Worm (Caenorhabditis elegans) whole organism, L1 larva: ENCODE measurements around the gene dod-21.

Experiments used
- C04F5.9 ChIP-seq: sonication (generic microtip); optimal IDR thresholded peaks from 2 replicates; lab custom pipeline; 2016; ENCODE audit warnings: missing genetic modification characterization, missing compliant biosample characterization
- C34B4.2 ChIP-seq: sonication (generic microtip); optimal IDR thresholded peaks from 2 replicates; lab custom pipeline; 2017; ENCODE audit warnings: mild to moderate bottlenecking, missing genetic modification characterization, missing compliant biosample characterization
- F16B12.6 ChIP-seq: fragments of 150-350 bp; optimal IDR thresholded peaks from 2 replicates; lab custom pipeline; 2014; ENCODE audit warnings: missing biosample characterization, missing genetic modification characterization
- Y116A8C.19 ChIP-seq: sonication (generic microtip); optimal IDR thresholded peaks from 2 replicates; lab custom pipeline; 2016; ENCODE audit warnings: missing compliant biosample characterization, missing genetic modification characterization, borderline replicate concordance
- alr-1 ChIP-seq: fragments of 200-800 bp; sonication (Bioruptor generic); optimal IDR thresholded peaks from 2 replicates; lab custom pipeline; 2018; ENCODE audit warnings: borderline replicate concordance, mild to moderate bottlenecking, missing genetic modification characterization, missing compliant biosample characterization
- blmp-1 ChIP-seq: fragments of 150-350 bp; optimal IDR thresholded peaks from 2 replicates; lab custom pipeline; 2014; ENCODE audit warnings: missing biosample characterization, missing genetic modification characterization
- ceh-63 ChIP-seq: fragments of 200-800 bp; sonication (Bioruptor generic); optimal IDR thresholded peaks from 2 replicates; lab custom pipeline; 2018; ENCODE audit warnings: mild to moderate bottlenecking, missing genetic modification characterization, missing compliant biosample characterization
- ceh-88 ChIP-seq: fragments of 200-800 bp; sonication (Bioruptor generic); IDR thresholded peaks from 2 replicates; pipeline ENCODE4 v1.3.6; 2022; ENCODE audit warnings: missing genetic modification characterization, missing compliant biosample characterization
- dpl-1 ChIP-seq, 3 experiments: fragments of 150-350 bp in 2 of 3; sonication (generic microtip) in 1 of 3; optimal IDR thresholded peaks; 2 replicates each; lab custom pipeline; 2014 to 2017; ENCODE audit warnings: missing biosample characterization in 3 of 3, missing genetic modification characterization in 3 of 3, missing genetic modification reagents in 3 of 3
- efl-1 ChIP-seq, 4 experiments: fragments of 150-350 bp; optimal IDR thresholded peaks in 3 of 4; peaks in 1 of 4; 1 replicate in 1 of 4; 2 replicates in 3 of 4; lab custom pipeline; 2014; ENCODE audit warnings: missing biosample characterization in 2 of 4, missing genetic modification characterization in 2 of 4, missing genetic modification reagents in 2 of 4
- efl-3 ChIP-seq: fragments of 200-800 bp; sonication (Bioruptor generic); optimal IDR thresholded peaks from 2 replicates; lab custom pipeline; 2018; ENCODE audit warnings: mild to moderate bottlenecking, missing genetic modification characterization, missing compliant biosample characterization
- elt-2 ChIP-seq: sonication (generic microtip); optimal IDR thresholded peaks from 2 replicates; lab custom pipeline; 2016; ENCODE audit warnings: missing genetic modification characterization, mild to moderate bottlenecking, inconsistent platforms, missing compliant biosample characterization, missing genetic modification reagents
- ets-5 ChIP-seq: fragments of 200-800 bp; sonication (Bioruptor generic); IDR thresholded peaks from 2 replicates; pipeline ENCODE4 v1.3.6; 2022; ENCODE audit warnings: missing genetic modification characterization, missing compliant biosample characterization
- fkh-10 ChIP-seq: sonication (generic microtip); optimal IDR thresholded peaks from 2 replicates; lab custom pipeline; 2017; ENCODE audit warnings: missing biosample characterization, missing genetic modification reagents, missing genetic modification characterization
- fkh-8 ChIP-seq: sonication (generic microtip); optimal IDR thresholded peaks from 2 replicates; lab custom pipeline; 2016; ENCODE audit warnings: mild to moderate bottlenecking, missing genetic modification characterization, missing compliant biosample characterization
- hlh-17 ChIP-seq: fragments of 200-800 bp; sonication (Bioruptor generic); optimal IDR thresholded peaks from 2 replicates; lab custom pipeline; 2018; ENCODE audit warnings: missing genetic modification characterization, mild to moderate bottlenecking, missing compliant biosample characterization, moderate library complexity, borderline replicate concordance
- hlh-4 ChIP-seq: sonication (generic microtip); optimal IDR thresholded peaks from 2 replicates; lab custom pipeline; 2016; ENCODE audit warnings: mild to moderate bottlenecking, missing genetic modification characterization, missing compliant biosample characterization
- isw-1 ChIP-seq: fragments of 200-800 bp; sonication (Bioruptor generic); IDR thresholded peaks from 2 replicates; pipeline ENCODE4 v1.3.6; 2022; ENCODE audit warnings: missing genetic modification characterization, missing compliant biosample characterization
- jun-1 ChIP-seq: fragments of 150-350 bp; optimal IDR thresholded peaks from 2 replicates; lab custom pipeline; 2014; ENCODE audit warnings: missing biosample characterization, missing genetic modification reagents, missing genetic modification characterization
- lin-13 ChIP-seq: fragments of 150-350 bp; optimal IDR thresholded peaks from 2 replicates; lab custom pipeline; 2014; ENCODE audit warnings: missing biosample characterization, missing genetic modification reagents, missing genetic modification characterization
- lin-14 ChIP-seq: fragments of 200-800 bp; sonication (Bioruptor generic); optimal IDR thresholded peaks from 2 replicates; lab custom pipeline; 2018; ENCODE audit warnings: mild to moderate bottlenecking, missing genetic modification characterization, moderate library complexity, missing compliant biosample characterization
- lin-15B ChIP-seq: fragments of 150-350 bp; sonication (generic microtip); optimal IDR thresholded peaks from 3 replicates; lab custom pipeline; 2014; ENCODE audit warnings: missing biosample characterization, missing genetic modification characterization
- lir-3 ChIP-seq: sonication (generic microtip); optimal IDR thresholded peaks from 2 replicates; lab custom pipeline; 2016; ENCODE audit warnings: mild to moderate bottlenecking, missing genetic modification characterization, moderate library complexity, missing compliant biosample characterization; ENCODE audit not compliant: poor library complexity
- lsy-2 ChIP-seq, 2 experiments: fragments of 150-350 bp; optimal IDR thresholded peaks; 2 replicates each; lab custom pipeline; 2014; ENCODE audit warnings: missing biosample characterization in 2 of 2, missing genetic modification characterization in 2 of 2
- mab-9 ChIP-seq: fragments of 200-800 bp; sonication (Bioruptor generic); IDR thresholded peaks from 2 replicates; pipeline ENCODE4 v1.3.6; 2022; ENCODE audit warnings: missing genetic modification reagents, missing genetic modification characterization, missing compliant biosample characterization
- mdl-1 ChIP-seq, 2 experiments: fragments of 150-350 bp; optimal IDR thresholded peaks; 2 replicates each; lab custom pipeline; 2014 to 2017; ENCODE audit warnings: missing biosample characterization in 2 of 2, missing genetic modification characterization in 2 of 2, inconsistent platforms in 1 of 2
- nhr-11 ChIP-seq: fragments of 150-350 bp; optimal IDR thresholded peaks from 2 replicates; lab custom pipeline; 2014; ENCODE audit warnings: missing biosample characterization, missing genetic modification characterization
- nhr-20 ChIP-seq: sonication (generic microtip); optimal IDR thresholded peaks from 2 replicates; lab custom pipeline; 2016; ENCODE audit warnings: mild to moderate bottlenecking, missing genetic modification characterization, missing compliant biosample characterization
- nhr-71 ChIP-seq: sonication (generic microtip); optimal IDR thresholded peaks from 2 replicates; lab custom pipeline; 2016; ENCODE audit warnings: mild to moderate bottlenecking, missing genetic modification characterization, moderate library complexity, missing compliant biosample characterization
- nhr-77 ChIP-seq: fragments of 150-350 bp; optimal IDR thresholded peaks from 2 replicates; lab custom pipeline; 2014; ENCODE audit warnings: missing biosample characterization, missing genetic modification characterization
- nhr-90 ChIP-seq: sonication (generic microtip); optimal IDR thresholded peaks from 2 replicates; lab custom pipeline; 2016; ENCODE audit warnings: mild to moderate bottlenecking, missing genetic modification characterization, missing compliant biosample characterization; ENCODE audit not compliant: poor library complexity
- pqm-1 ChIP-seq: sonication (generic microtip); optimal IDR thresholded peaks from 3 replicates; lab custom pipeline; 2017; ENCODE audit warnings: missing biosample characterization, missing genetic modification characterization
- rnt-1 ChIP-seq: sonication (generic microtip); optimal IDR thresholded peaks from 2 replicates; lab custom pipeline; 2016; ENCODE audit warnings: mild to moderate bottlenecking, missing genetic modification characterization, moderate library complexity, missing compliant biosample characterization
- snu-23 ChIP-seq: sonication (generic microtip); optimal IDR thresholded peaks from 2 replicates; lab custom pipeline; 2016; ENCODE audit warnings: missing genetic modification characterization, missing compliant biosample characterization
- sox-4 ChIP-seq: sonication (generic microtip); optimal IDR thresholded peaks from 2 replicates; lab custom pipeline; 2016; ENCODE audit warnings: missing genetic modification characterization, missing compliant biosample characterization
- tbx-2 ChIP-seq: sonication (generic microtip); optimal IDR thresholded peaks from 2 replicates; lab custom pipeline; 2016; ENCODE audit warnings: missing genetic modification characterization, missing compliant biosample characterization
- tlp-1 ChIP-seq: fragments of 150-350 bp; optimal IDR thresholded peaks from 2 replicates; lab custom pipeline; 2014; ENCODE audit warnings: missing biosample characterization, missing genetic modification characterization
- unc-130 ChIP-seq: fragments of 150-350 bp; optimal IDR thresholded peaks from 2 replicates; lab custom pipeline; 2017; ENCODE audit warnings: missing biosample characterization, missing genetic modification characterization, inconsistent platforms
- unc-30 ChIP-seq: sonication (generic microtip); optimal IDR thresholded peaks from 2 replicates; lab custom pipeline; 2017; ENCODE audit warnings: missing biosample characterization, missing genetic modification characterization
- vab-15 ChIP-seq: sonication (generic microtip); optimal IDR thresholded peaks from 2 replicates; lab custom pipeline; 2017; ENCODE audit warnings: missing genotype, mild to moderate bottlenecking, missing genetic modification characterization, missing compliant biosample characterization
- zip-4 ChIP-seq: fragments of 200-800 bp; sonication (Bioruptor generic); optimal IDR thresholded peaks from 2 replicates; lab custom pipeline; 2018; ENCODE audit warnings: mild to moderate bottlenecking, missing genetic modification characterization, moderate library complexity, missing compliant biosample characterization

Gene dod-21

DNA sequence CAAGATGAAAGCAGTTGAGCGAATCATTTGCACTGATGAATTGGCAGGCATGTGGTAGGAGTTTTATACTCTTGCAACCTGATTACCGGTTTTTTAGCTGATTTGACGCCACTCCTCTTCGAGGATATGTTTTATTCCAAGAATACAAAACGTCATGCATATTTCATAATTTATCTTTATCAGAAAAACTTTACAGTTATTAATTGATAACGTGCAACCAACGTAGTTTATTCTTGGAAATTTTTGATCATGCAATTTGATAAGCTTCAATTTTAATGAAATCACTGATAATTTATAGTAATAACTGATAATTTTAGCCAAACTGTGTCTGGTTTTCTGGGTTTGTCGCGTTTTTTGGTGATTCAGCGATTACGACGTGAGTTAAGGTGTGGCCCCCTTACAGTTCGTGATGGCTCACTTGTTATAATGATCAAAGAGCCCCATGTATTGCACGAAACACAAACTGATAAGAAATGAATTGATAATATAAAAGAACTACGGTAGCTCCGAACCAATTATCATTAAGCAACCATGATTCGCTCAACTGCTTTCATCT, at the start of gene dod-21, which contains the start of gene cld-1:
dod-21 (plus strand) TSS at position 518 of the 556 bp plus-strand sequence.
cld-1 (minus strand) TSS at position 51 of the 556 bp plus-strand sequence.
- TF ChIP-seq rnt-1 (tag; lab: Kevin White, UChicago) (no peak), lin-13 (GFP tag; lab: Kevin White, UChicago) (no peak), F16B12.6 (no peak), sox-4 (no peak), nhr-77 (no peak), nhr-20 (peak; percentile 14), lin-15B (tag; lab: Kevin White, UChicago) (no peak), efl-3 (GFP tag; lab: Kevin White, UChicago) (no peak), isw-1 (GFP tag; lab: Robert Waterston, UW) (no peak), vab-15 (tag; lab: Kevin White, UChicago) (no peak), nhr-11 (no peak), tlp-1 (peak; percentile 66), lin-14 (no peak), efl-1 (optimal IDR thresholded peaks at IDR 0.05; lab: Kevin White, UChicago) (no peak), efl-1 (GFP tag; optimal IDR thresholded peaks at IDR 0.05 in 1 of 2; lab: Kevin White, UChicago) (no peak), nhr-71 (tag; lab: Kevin White, UChicago) (peak; percentile 40), nhr-90 (tag; lab: Kevin White, UChicago) (peak; percentile 28), C34B4.2 (tag; lab: Kevin White, UChicago) (no peak), tbx-2 (tag; lab: Kevin White, UChicago) (no peak), dpl-1 (GFP tag; optimal IDR thresholded peaks at IDR 0.05; lab: Kevin White, UChicago) (no peak), elt-2 (tag; lab: Kevin White, UChicago) (peak; percentile 100), pqm-1 (tag; lab: Kevin White, UChicago) (peak; percentile 5), ceh-63 (no peak)

DNA sequence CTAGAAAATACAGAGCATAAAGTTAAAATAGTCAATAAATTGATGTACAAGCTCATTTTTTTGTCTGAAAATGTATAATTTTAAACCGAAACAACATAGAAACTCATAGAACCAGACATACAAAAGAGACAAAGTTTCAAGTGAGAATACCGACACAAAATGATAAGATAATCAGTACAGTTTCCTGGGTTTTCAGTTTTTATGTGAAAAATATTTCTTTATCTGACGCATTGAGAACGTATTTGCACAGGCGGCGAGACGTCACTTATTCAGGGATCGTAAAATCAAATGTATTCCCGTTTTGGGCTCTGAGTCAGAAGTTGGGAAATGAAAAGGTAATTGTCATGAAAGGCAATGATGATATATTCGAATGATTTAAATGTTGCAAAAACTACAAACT, 46.1 kb upstream of the dod-21 start, which contains the start of gene K08D8.6:
K08D8.6 (minus strand) TSS at position 64 of the 400 bp plus-strand sequence.
- no peak for TF ChIP-seq lir-3 (tag; lab: Kevin White, UChicago)
- no peak for TF ChIP-seq mdl-1 (tag; optimal IDR thresholded peaks at IDR 0.05; lab: Kevin White, UChicago)
- peak; percentile 7 for TF ChIP-seq jun-1
- TF ChIP-seq pqm-1 (tag; lab: Kevin White, UChicago), result peak; percentile 78
- TF ChIP-seq elt-2 (tag; lab: Kevin White, UChicago), result peak; percentile 88
- no peak for TF ChIP-seq C04F5.9 (tag; lab: Kevin White, UChicago)
- TF ChIP-seq blmp-1 (tag; lab: Kevin White, UChicago), result no peak
- no peak for TF ChIP-seq alr-1 (tag; lab: Kevin White, UChicago)
- TF ChIP-seq efl-1 (optimal IDR thresholded peaks at IDR 0.05; lab: Kevin White, UChicago), result no peak
- TF ChIP-seq efl-1 (GFP tag; optimal IDR thresholded peaks at IDR 0.05 in 1 of 2; lab: Kevin White, UChicago), result peak in 1 of 2 experiments; percentile 30

DNA sequence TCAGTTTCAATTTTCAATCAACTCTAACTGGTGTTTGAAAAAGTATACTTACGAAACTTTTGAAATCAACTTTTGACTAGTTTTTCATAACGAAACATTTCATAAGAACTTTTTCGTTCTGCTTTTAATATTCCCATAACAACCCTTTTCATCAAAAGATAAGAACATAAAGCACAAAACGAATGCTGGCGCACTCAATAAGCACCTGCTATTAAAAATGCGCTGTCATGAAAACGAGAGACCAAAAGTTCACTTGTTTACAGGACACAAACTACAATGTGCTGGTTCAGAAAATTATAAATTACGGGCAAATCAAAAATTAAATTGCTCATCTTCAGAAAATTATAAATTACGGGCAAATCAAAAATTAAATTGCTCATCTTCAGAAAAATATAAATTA, 45.5 kb upstream of the dod-21 start:
- TF ChIP-seq lsy-2 (tag; optimal IDR thresholded peaks at IDR 0.05; lab: Kevin White, UChicago), result no peak
- TF ChIP-seq elt-2 (tag; lab: Kevin White, UChicago), result peak; percentile 17
- TF ChIP-seq unc-130 (tag; lab: Kevin White, UChicago), result no peak
- TF ChIP-seq, all 84 proteins: peak for 1

DNA sequence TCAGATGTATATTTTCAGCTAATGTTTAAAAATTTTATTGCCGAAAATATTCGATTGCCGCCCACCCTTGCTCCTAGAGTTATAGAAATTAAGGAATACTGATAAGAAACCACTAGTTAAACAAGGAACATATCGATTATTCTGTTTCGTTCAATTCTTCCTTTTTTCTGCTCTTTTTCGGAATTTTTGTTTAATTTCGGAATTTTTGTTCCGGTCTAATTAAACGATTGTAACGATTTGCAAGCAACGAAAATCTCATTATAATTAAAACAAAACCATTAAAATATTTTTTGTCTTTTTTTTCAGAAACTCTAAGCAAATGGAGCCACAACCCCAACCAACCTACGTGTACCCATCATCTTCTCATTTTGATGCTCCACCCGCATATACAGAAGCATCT, 44.3 kb upstream of the dod-21 start, which contains the start of gene K08D8.1:
K08D8.1 (plus strand) TSS at position 301 of the 400 bp plus-strand sequence.
- TF ChIP-seq lin-14, result no peak
- no peak for TF ChIP-seq snu-23 (GFP tag; lab: Kevin White, UChicago)
- no peak for TF ChIP-seq fkh-10
- no peak for TF ChIP-seq isw-1 (GFP tag; lab: Robert Waterston, UW)
- no peak for TF ChIP-seq sox-4
- TF ChIP-seq hlh-17 (GFP tag; lab: Kevin White, UChicago), result no peak
- no peak for TF ChIP-seq fkh-8
- TF ChIP-seq rnt-1 (tag; lab: Kevin White, UChicago), result no peak
- TF ChIP-seq tlp-1, result no peak
- no peak for TF ChIP-seq ceh-88 (GFP tag; lab: Robert Waterston, UW)
- no peak for TF ChIP-seq mab-9 (GFP tag; lab: Robert Waterston, UW)
- TF ChIP-seq unc-30 (tag; lab: Kevin White, UChicago), result no peak
- no peak for TF ChIP-seq hlh-4
- TF ChIP-seq Y116A8C.19, result no peak
- no peak for TF ChIP-seq zip-4 (GFP tag; lab: Kevin White, UChicago)
- no peak for TF ChIP-seq lir-3 (tag; lab: Kevin White, UChicago)
- no peak for TF ChIP-seq lsy-2 (tag; optimal IDR thresholded peaks at IDR 0.05; lab: Kevin White, UChicago)
- TF ChIP-seq ets-5, result no peak
